Fruit fly (Drosophila melanogaster) whole organism, embryonic: Measurements from ENCODE around the gene srp.

ENCODE experiments used
- Atf-2 ChIP-seq: fragments of 200-800 bp; sonication (Bioruptor generic); optimal IDR thresholded peaks from 2 replicates; lab custom pipeline; 2016; ENCODE audit warnings: missing biosample characterization, missing genetic modification characterization
- Awh ChIP-seq: fragments of 200-800 bp; sonication (Bioruptor generic); IDR thresholded peaks from 2 replicates; pipeline ENCODE4, ENCODE4 v1.3.6; 2022; ENCODE audit warnings: missing biosample characterization, missing genetic modification characterization
- B-H1 ChIP-seq: fragments of 200-800 bp; sonication (Bioruptor generic); IDR thresholded peaks from 3 replicates; pipeline ENCODE4 v1.3.6; 2022; ENCODE audit warnings: missing biosample characterization, missing genetic modification characterization
- BtbVII ChIP-seq: fragments of 200-800 bp; sonication (Bioruptor generic); optimal IDR thresholded peaks from 3 replicates; lab custom pipeline; 2017; ENCODE audit warnings: missing biosample characterization, mild to moderate bottlenecking, missing genetic modification characterization
- CG10321 ChIP-seq: fragments of 200-800 bp; sonication (Bioruptor generic); IDR thresholded peaks from 2 replicates; pipeline ENCODE4 v1.3.6; 2022; ENCODE audit warnings: missing biosample characterization, missing genetic modification characterization
- CG10462 ChIP-seq: fragments of 200-800 bp; sonication (Bioruptor generic); optimal IDR thresholded peaks from 2 replicates; lab custom pipeline; 2016; ENCODE audit warnings: missing biosample characterization, missing genetic modification characterization
- CG11093 ChIP-seq: fragments of 200-800 bp; sonication (Bioruptor generic); IDR thresholded peaks from 3 replicates; pipeline ENCODE4 v1.3.6; 2022; ENCODE audit warnings: missing biosample characterization, missing genetic modification characterization
- CG13894 ChIP-seq: fragments of 200-800 bp; sonication (Bioruptor generic); optimal IDR thresholded peaks from 3 replicates; lab custom pipeline; 2018; ENCODE audit warnings: missing biosample characterization, mild to moderate bottlenecking, missing genetic modification characterization, moderate library complexity
- CG16813 ChIP-seq: fragments of 200-800 bp; sonication (Bioruptor generic); IDR thresholded peaks from 3 replicates; pipeline ENCODE4 v1.3.6; 2022; ENCODE audit warnings: missing biosample characterization, missing genetic modification characterization; ENCODE audit not compliant: partially characterized antibody
- CG17612 ChIP-seq: fragments of 200-800 bp; sonication (Bioruptor generic); IDR thresholded peaks from 2 replicates; pipeline ENCODE4 v1.3.6; 2022; ENCODE audit warnings: missing biosample characterization, missing genetic modification characterization
- CG17912 ChIP-seq: fragments of 200-800 bp; sonication (Bioruptor generic); optimal IDR thresholded peaks from 2 replicates; lab custom pipeline; 2018; ENCODE audit warnings: missing biosample characterization, mild to moderate bottlenecking, missing genetic modification characterization
- CG1832 ChIP-seq: fragments of 200-800 bp; sonication (Bioruptor generic); optimal IDR thresholded peaks from 2 replicates; lab custom pipeline; 2017; ENCODE audit warnings: missing biosample characterization, mild to moderate bottlenecking, missing genetic modification characterization, inconsistent platforms
- CG30431 ChIP-seq: fragments of 200-800 bp; sonication (Bioruptor generic); optimal IDR thresholded peaks from 2 replicates; lab custom pipeline; 2017; ENCODE audit warnings: missing biosample characterization, missing genetic modification characterization
- CG3281 ChIP-seq: fragments of 200-800 bp; sonication (Bioruptor generic); optimal IDR thresholded peaks from 3 replicates; lab custom pipeline; 2017; ENCODE audit warnings: missing biosample characterization, mild to moderate bottlenecking, missing genetic modification characterization
- CG3407 ChIP-seq: fragments of 200-800 bp; sonication (Bioruptor generic); optimal IDR thresholded peaks from 2 replicates; lab custom pipeline; 2018; ENCODE audit warnings: missing biosample characterization, mild to moderate bottlenecking, missing genetic modification characterization
- CG4360 ChIP-seq: fragments of 200-800 bp; sonication (Bioruptor generic); IDR thresholded peaks from 2 replicates; pipeline ENCODE4 v1.3.6; 2022; ENCODE audit warnings: missing biosample characterization, missing genetic modification characterization
- CG6683 ChIP-seq: fragments of 200-800 bp; sonication (Bioruptor generic); optimal IDR thresholded peaks from 2 replicates; lab custom pipeline; 2017; ENCODE audit warnings: missing biosample characterization, mild to moderate bottlenecking, missing genetic modification characterization, missing genetic modification reagents
- CG6813 ChIP-seq: fragments of 200-800 bp; sonication (Bioruptor generic); optimal IDR thresholded peaks from 2 replicates; lab custom pipeline; 2017; ENCODE audit warnings: missing biosample characterization, missing genetic modification characterization, mild to moderate bottlenecking, moderate library complexity, missing genetic modification reagents
- CG7786 ChIP-seq: fragments of 200-800 bp; sonication (Bioruptor generic); optimal IDR thresholded peaks from 2 replicates; lab custom pipeline; 2016; ENCODE audit warnings: missing biosample characterization, missing genetic modification characterization
- CG8478 ChIP-seq: fragments of >200 bp; optimal IDR thresholded peaks from 2 replicates; lab custom pipeline; 2018
- CG9215 ChIP-seq: fragments of 200-800 bp; sonication (Bioruptor generic); IDR thresholded peaks from 2 replicates; pipeline ENCODE4 v1.3.6; 2022; ENCODE audit warnings: missing biosample characterization, missing genetic modification characterization
- Ets97D ChIP-seq: fragments of 200-800 bp; sonication (Bioruptor generic); optimal IDR thresholded peaks from 3 replicates; lab custom pipeline; 2016; ENCODE audit warnings: missing biosample characterization, missing genetic modification characterization
- Fer1 ChIP-seq: fragments of 200-800 bp; sonication (Bioruptor generic); optimal IDR thresholded peaks from 2 replicates; lab custom pipeline; 2017; ENCODE audit warnings: missing biosample characterization, mild to moderate bottlenecking, missing genetic modification characterization
- Mes4 ChIP-seq: fragments of 200-800 bp; sonication (Bioruptor generic); optimal IDR thresholded peaks from 2 replicates; lab custom pipeline; 2016; ENCODE audit warnings: missing biosample characterization, missing genetic modification characterization
- NC2β ChIP-seq: fragments of 200-800 bp; sonication (Bioruptor generic); optimal IDR thresholded peaks from 2 replicates; lab custom pipeline; 2016; ENCODE audit warnings: missing biosample characterization, missing genetic modification characterization
- NfI ChIP-seq: fragments of 200-800 bp; sonication (Bioruptor generic); optimal IDR thresholded peaks from 3 replicates; lab custom pipeline; 2018; ENCODE audit warnings: missing biosample characterization, mild to moderate bottlenecking, missing genetic modification characterization, moderate library complexity
- Opbp ChIP-seq: fragments of 200-800 bp; sonication (Bioruptor generic); IDR thresholded peaks from 3 replicates; pipeline ENCODE4 v1.3.6; 2022; ENCODE audit warnings: missing biosample characterization, missing genetic modification characterization; ENCODE audit not compliant: partially characterized antibody
- Ravus ChIP-seq: fragments of 200-800 bp; sonication (Bioruptor generic); IDR thresholded peaks from 2 replicates; pipeline ENCODE4 v1.3.6; 2022; ENCODE audit warnings: missing biosample characterization, missing genetic modification characterization
- Sox100B ChIP-seq: fragments of 200-800 bp; sonication (Bioruptor generic); optimal IDR thresholded peaks from 3 replicates; lab custom pipeline; 2018; ENCODE audit warnings: missing biosample characterization, mild to moderate bottlenecking, missing genetic modification characterization
- Taf1 ChIP-seq: fragments of 200-800 bp; sonication (Bioruptor generic); IDR thresholded peaks from 2 replicates; pipeline ENCODE4 v1.3.6; 2022; ENCODE audit warnings: missing biosample characterization, missing genetic modification characterization
- cas ChIP-seq: fragments of 200-800 bp; sonication (Bioruptor generic); IDR thresholded peaks from 2 replicates; pipeline ENCODE4 v1.3.6; 2022; ENCODE audit warnings: missing biosample characterization, missing genetic modification characterization
- chm ChIP-seq: fragments of 200-800 bp; sonication (Bioruptor generic); IDR thresholded peaks from 2 replicates; pipeline ENCODE4 v1.3.6; 2022; ENCODE audit warnings: missing biosample characterization, missing genetic modification characterization
- disco-r ChIP-seq: fragments of 200-800 bp; sonication (Bioruptor generic); optimal IDR thresholded peaks from 2 replicates; lab custom pipeline; 2016; ENCODE audit warnings: missing biosample characterization, missing genetic modification characterization
- dmrt11E ChIP-seq: fragments of 200-800 bp; sonication (Bioruptor generic); optimal IDR thresholded peaks from 3 replicates; lab custom pipeline; 2018; ENCODE audit warnings: missing biosample characterization, mild to moderate bottlenecking, missing genetic modification characterization, moderate library complexity
- emc ChIP-seq: fragments of 200-800 bp; sonication (Bioruptor generic); optimal IDR thresholded peaks from 2 replicates; lab custom pipeline; 2016; ENCODE audit warnings: missing biosample characterization, missing genetic modification characterization
- en ChIP-seq: fragments of 200-800 bp; sonication (Bioruptor generic); optimal IDR thresholded peaks from 2 replicates; lab custom pipeline; 2016; ENCODE audit warnings: missing biosample characterization, missing genetic modification characterization
- ewg ChIP-seq: fragments of 200-800 bp; sonication (Bioruptor generic); optimal IDR thresholded peaks from 3 replicates; lab custom pipeline; 2017; ENCODE audit warnings: mild to moderate bottlenecking, missing biosample characterization, missing genetic modification reagents, missing genetic modification characterization
- h ChIP-seq: fragments of >200 bp; optimal IDR thresholded peaks from 2 replicates; lab custom pipeline; 2017
- inv ChIP-seq: fragments of 200-800 bp; sonication (Bioruptor generic); IDR thresholded peaks from 2 replicates; pipeline ENCODE4 v1.3.6; 2022; ENCODE audit warnings: missing biosample characterization, missing genetic modification characterization; ENCODE audit not compliant: partially characterized antibody
- klu ChIP-seq: fragments of 200-800 bp; sonication (Bioruptor generic); IDR thresholded peaks from 2 replicates; pipeline ENCODE4 v1.3.6; 2022; ENCODE audit warnings: missing biosample characterization, missing genetic modification characterization
- mld ChIP-seq: fragments of 200-800 bp; sonication (Bioruptor generic); IDR thresholded peaks from 3 replicates; pipeline ENCODE4 v1.3.6; 2022; ENCODE audit warnings: missing biosample characterization, missing genetic modification characterization; ENCODE audit not compliant: partially characterized antibody
- nerfin-2 ChIP-seq: fragments of 200-800 bp; sonication (Bioruptor generic); IDR thresholded peaks from 2 replicates; pipeline ENCODE4 v1.3.6; 2022; ENCODE audit warnings: missing biosample characterization, missing genetic modification characterization; ENCODE audit not compliant: partially characterized antibody
- oc ChIP-seq: fragments of 200-800 bp; sonication (Bioruptor generic); optimal IDR thresholded peaks from 2 replicates; lab custom pipeline; 2018; ENCODE audit warnings: missing biosample characterization, mild to moderate bottlenecking, missing genetic modification characterization, moderate library complexity
- row ChIP-seq: fragments of 200-800 bp; sonication (Bioruptor generic); IDR thresholded peaks from 3 replicates; pipeline ENCODE4 v1.3.6; 2022; ENCODE audit warnings: missing biosample characterization, missing genetic modification characterization
- run ChIP-seq: fragments of 200-800 bp; sonication (Bioruptor generic); optimal IDR thresholded peaks from 3 replicates; lab custom pipeline; 2018; ENCODE audit warnings: missing biosample characterization, mild to moderate bottlenecking, missing genetic modification characterization
- sens-2 ChIP-seq: fragments of 200-800 bp; sonication (Bioruptor generic); IDR thresholded peaks from 2 replicates; pipeline ENCODE4 v1.3.6; 2022; ENCODE audit warnings: missing biosample characterization, missing genetic modification characterization
- seq ChIP-seq: fragments of 200-800 bp; sonication (Bioruptor generic); IDR thresholded peaks from 2 replicates; pipeline ENCODE4 v1.3.6; 2022; ENCODE audit warnings: missing biosample characterization, missing genetic modification characterization
- sr ChIP-seq: fragments of 200-800 bp; sonication (Bioruptor generic); IDR thresholded peaks from 3 replicates; pipeline ENCODE4 v1.3.6; 2022; ENCODE audit warnings: missing biosample characterization, missing genetic modification characterization
- stwl ChIP-seq: fragments of 200-800 bp; sonication (Bioruptor generic); optimal IDR thresholded peaks from 3 replicates; lab custom pipeline; 2018; ENCODE audit warnings: missing biosample characterization, mild to moderate bottlenecking, missing genetic modification characterization, moderate library complexity
- tap ChIP-seq: fragments of 200-800 bp; optimal IDR thresholded peaks from 3 replicates; lab custom pipeline; 2019; ENCODE audit warnings: missing biosample characterization, mild to moderate bottlenecking, missing genetic modification characterization, moderate library complexity
- tgo ChIP-seq: fragments of 200-800 bp; sonication (Bioruptor generic); IDR thresholded peaks from 3 replicates; pipeline ENCODE4 v1.3.6; 2022; ENCODE audit warnings: missing biosample characterization, missing genetic modification characterization
- trem ChIP-seq: fragments of 200-800 bp; optimal IDR thresholded peaks from 3 replicates; lab custom pipeline; 2019; ENCODE audit warnings: missing biosample characterization, mild to moderate bottlenecking, missing genetic modification characterization, moderate library complexity
- trh ChIP-seq: fragments of 200-800 bp; sonication (Bioruptor generic); optimal IDR thresholded peaks from 2 replicates; lab custom pipeline; 2016; ENCODE audit warnings: missing biosample characterization, missing genetic modification characterization

The srp gene

DNA sequence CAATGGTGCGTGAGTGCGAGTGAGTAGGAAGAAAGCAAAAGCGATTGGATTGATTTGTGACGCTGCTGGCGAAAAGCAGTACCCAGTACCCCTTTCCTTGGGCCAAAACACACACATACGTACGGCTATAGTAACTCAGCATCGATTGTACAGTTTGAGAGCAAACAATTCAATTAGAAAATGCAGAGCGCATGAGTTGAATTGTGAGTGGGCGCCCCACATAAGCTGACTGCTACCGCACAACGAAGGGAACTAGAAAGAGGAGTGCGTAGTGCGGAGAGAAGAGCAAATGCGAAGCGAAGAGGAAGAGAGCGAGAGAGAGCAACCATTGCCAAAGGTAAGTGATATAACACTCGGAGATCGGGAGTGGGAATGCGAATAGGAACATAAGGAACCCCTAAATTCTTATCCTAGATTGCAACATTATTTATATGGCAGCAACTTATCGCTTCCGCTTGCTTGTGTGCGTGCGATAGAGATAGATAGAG lies 12.4 kb upstream of the srp start (continued):
- TF ChIP-seq Taf1 (GFP tag; lab: Robert Waterston, UW) (no peak), disco-r (GFP tag; lab: Kevin White, UChicago) (peak; percentile 25), ewg (GFP tag; lab: Kevin White, UChicago) (peak; percentile 100), CG17612 (GFP tag; lab: Robert Waterston, UW) (no peak), Sox100B (no peak), run (tag; lab: Kevin White, UChicago) (no peak), Opbp (GFP tag; lab: Robert Waterston, UW) (no peak), inv (GFP tag; lab: Robert Waterston, UW) (no peak), CG4360 (no peak), NfI (GFP tag; lab: Kevin White, UChicago) (no peak), CG1832 (peak; percentile 82), sens-2 (no peak), stwl (tag; lab: Kevin White, UChicago) (peak; percentile 47), h (lab: Kevin White, UChicago) (no peak), cas (GFP tag; lab: Robert Waterston, UW) (no peak), CG3281 (GFP tag; lab: Kevin White, UChicago) (no peak), mld (GFP tag; lab: Robert Waterston, UW) (no peak), trh (no peak), CG30431 (no peak), Ravus (GFP tag; lab: Robert Waterston, UW) (no peak), klu (GFP tag; lab: Robert Waterston, UW) (no peak), seq (no peak), CG11093 (GFP tag; lab: Robert Waterston, UW) (no peak), oc (no peak), CG10321 (GFP tag; lab: Robert Waterston, UW) (no peak), CG6683 (GFP tag; lab: Kevin White, UChicago) (no peak), NC2β (GFP tag; lab: Kevin White, UChicago) (no peak), CG17912 (GFP tag; lab: Kevin White, UChicago) (no peak), tap (no peak), CG13894 (tag; lab: Kevin White, UChicago) (peak; percentile 74), CG6813 (no peak), Atf-2 (GFP tag; lab: Kevin White, UChicago) (no peak), row (GFP tag; lab: Robert Waterston, UW) (no peak), B-H1 (GFP tag; lab: Robert Waterston, UW) (no peak), CG10462 (GFP tag; lab: Kevin White, UChicago) (no peak), trem (tag; lab: Kevin White, UChicago) (no peak), Awh (no peak), Ets97D (GFP tag; lab: Kevin White, UChicago) (no peak), CG9215 (GFP tag; lab: Robert Waterston, UW) (no peak), sr (no peak), en (GFP tag; lab: Kevin White, UChicago) (no peak), CG16813 (no peak), nerfin-2 (no peak), Fer1 (GFP tag; lab: Kevin White, UChicago) (no peak), CG7786 (no peak), CG3407 (GFP tag; lab: Kevin White, UChicago) (no peak), tgo (no peak), emc (GFP tag; lab: Kevin White, UChicago) (no peak), Mes4 (GFP tag; lab: Kevin White, UChicago) (no peak), chm (no peak), dmrt11E (no peak), CG8478 (lab: Kevin White, UChicago) (peak; percentile 68), BtbVII (no peak)
